Worm (Caenorhabditis elegans) whole organism, midembryonic: Measurements from ENCODE around the gene nhr-37.

Source experiments
- T22C8.4 ChIP-seq: fragments of 200-800 bp; sonication (Bioruptor generic); IDR thresholded peaks from 2 replicates; pipeline ENCODE4 v1.3.6; 2022; ENCODE audit warnings: missing genetic modification characterization, missing compliant biosample characterization
- cog-1 ChIP-seq: sonication (generic microtip); optimal IDR thresholded peaks from 2 replicates; lab custom pipeline; 2016; ENCODE audit warnings: missing genetic modification characterization, missing compliant biosample characterization
- flt-1 ChIP-seq: fragments of 200-800 bp; sonication (Bioruptor generic); IDR thresholded peaks from 2 replicates; pipeline ENCODE4 v1.3.6; 2022; ENCODE audit warnings: missing genetic modification characterization, missing compliant biosample characterization
- klf-2 ChIP-seq: fragments of 200-800 bp; sonication (Bioruptor generic); conservative IDR thresholded peaks from 2 replicates; pipeline ENCODE4 v1.3.6; 2022; ENCODE audit warnings: missing genetic modification reagents, missing genetic modification characterization, missing compliant biosample characterization
- med-1 ChIP-seq: sonication (generic microtip); optimal IDR thresholded peaks from 2 replicates; lab custom pipeline; 2017; ENCODE audit warnings: missing genetic modification characterization, mild to moderate bottlenecking, missing compliant biosample characterization, antibody characterized with exemption, missing genetic modification reagents; ENCODE audit not compliant: insufficient read depth
- ref-1 ChIP-seq: fragments of 200-800 bp; sonication (Bioruptor generic); conservative IDR thresholded peaks from 2 replicates; pipeline ENCODE4 v1.3.6; 2022; ENCODE audit warnings: missing genetic modification reagents, missing genetic modification characterization, missing compliant biosample characterization
- tab-1 ChIP-seq: fragments of 200-800 bp; sonication (Bioruptor generic); IDR thresholded peaks from 2 replicates; pipeline ENCODE4 v1.3.6; 2022; ENCODE audit warnings: missing genetic modification characterization, missing compliant biosample characterization
- ztf-23 ChIP-seq: fragments of 200-800 bp; sonication (Bioruptor generic); IDR thresholded peaks from 2 replicates; pipeline ENCODE4 v1.3.6; 2022; ENCODE audit warnings: missing genetic modification reagents, missing genetic modification characterization, missing compliant biosample characterization
- ztf-29 ChIP-seq: fragments of 200-800 bp; sonication (Bioruptor generic); IDR thresholded peaks from 2 replicates; pipeline ENCODE4 v1.3.6; 2022; ENCODE audit warnings: missing genetic modification reagents, missing genetic modification characterization, missing compliant biosample characterization

Gene nhr-37

ce11 chrV:6606197-6606596 lies 15.8 kb upstream of the nhr-37 start:
- TF ChIP-seq cog-1 (tag; lab: Kevin White, UChicago) = no peak
- no peak for TF ChIP-seq T22C8.4
- no peak for TF ChIP-seq flt-1 (GFP tag; lab: Robert Waterston, UW)
- no peak for TF ChIP-seq med-1
- TF ChIP-seq klf-2 (GFP tag; lab: Robert Waterston, UW) = no peak
- no peak for TF ChIP-seq tab-1 (GFP tag; lab: Robert Waterston, UW)
- no peak for TF ChIP-seq ztf-29 (GFP tag; lab: Robert Waterston, UW)
- no peak for TF ChIP-seq ztf-23
- no peak for TF ChIP-seq ref-1

- TF ChIP-seq cog-1 (tag; lab: Kevin White, UChicago) (no peak), flt-1 (GFP tag; lab: Robert Waterston, UW) (no peak), ztf-29 (GFP tag; lab: Robert Waterston, UW) (no peak), tab-1 (GFP tag; lab: Robert Waterston, UW) (no peak), klf-2 (GFP tag; lab: Robert Waterston, UW) (no peak)
Observed at ce11 chrV:6611058-6611457, 10.9 kb upstream of the nhr-37 start, which contains the start of gene gon-14. Gene gon-14 (minus strand): TSS chrV:6611158.

DNA sequence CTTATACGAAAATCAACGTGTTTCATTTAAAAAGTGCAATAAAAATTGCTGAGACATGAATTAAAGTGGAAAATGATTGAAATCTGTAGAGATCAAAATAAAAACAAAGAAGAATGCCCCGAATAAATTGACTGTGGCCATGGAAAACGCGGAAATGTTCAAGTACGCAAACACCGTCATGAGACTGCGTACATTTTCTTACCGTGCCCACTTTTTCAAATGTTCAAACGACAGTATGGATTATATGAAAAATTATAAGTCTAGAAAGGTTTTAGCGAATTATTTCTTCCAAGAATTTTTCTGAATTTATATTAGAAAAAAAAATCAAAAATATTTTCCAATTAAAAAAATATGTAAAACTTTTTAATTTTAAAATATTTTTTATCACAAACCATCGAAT lies 10.5 kb upstream of the nhr-37 start:
- no peak for TF ChIP-seq flt-1 (GFP tag; lab: Robert Waterston, UW)
- no peak for TF ChIP-seq tab-1 (GFP tag; lab: Robert Waterston, UW)
- no peak for TF ChIP-seq ztf-29 (GFP tag; lab: Robert Waterston, UW)
- no peak for TF ChIP-seq klf-2 (GFP tag; lab: Robert Waterston, UW)
- no peak for TF ChIP-seq ztf-23
- no peak for TF ChIP-seq T22C8.4
- TF ChIP-seq ref-1 = no peak
- TF ChIP-seq cog-1 (tag; lab: Kevin White, UChicago) = no peak
- no peak for TF ChIP-seq med-1

DNA sequence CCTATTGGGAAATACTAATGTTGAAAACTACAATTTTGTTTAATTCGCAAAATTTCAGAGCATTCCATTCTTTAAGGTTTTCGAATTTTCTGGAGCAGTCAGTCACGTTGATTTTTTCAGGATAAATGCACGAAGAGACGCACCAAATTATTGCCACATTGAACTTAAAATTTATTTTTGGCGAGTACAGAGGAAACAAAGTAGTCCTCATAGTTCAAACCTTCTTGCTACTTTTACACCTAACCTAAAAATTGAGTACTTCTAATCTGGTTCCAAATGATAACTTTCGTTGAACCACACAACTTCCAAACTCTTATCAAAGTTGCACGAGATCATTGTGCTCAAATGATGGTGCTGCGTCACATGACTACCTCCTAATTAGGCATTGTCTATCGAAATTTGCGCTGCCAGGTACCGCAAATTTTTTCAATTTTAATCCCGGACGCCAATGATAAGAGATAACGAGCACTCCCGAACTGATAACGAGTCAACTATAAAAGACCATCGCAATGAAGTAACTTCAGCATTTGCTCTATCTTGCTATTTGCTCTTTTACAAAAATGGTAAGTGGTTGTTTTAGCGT lies 7.8 kb upstream of the nhr-37 start, which contains the start of gene cpr-4:
TSS of gene cpr-4 (plus strand) at position 523 of the 583 bp plus-strand sequence.
- no peak for TF ChIP-seq flt-1 (GFP tag; lab: Robert Waterston, UW)
- TF ChIP-seq cog-1 (tag; lab: Kevin White, UChicago) = no peak
- TF ChIP-seq ref-1 = no peak
- no peak for TF ChIP-seq med-1
- no peak for TF ChIP-seq T22C8.4
- TF ChIP-seq ztf-23 = no peak
- no peak for TF ChIP-seq ztf-29 (GFP tag; lab: Robert Waterston, UW)
- no peak for TF ChIP-seq tab-1 (GFP tag; lab: Robert Waterston, UW)
- no peak for TF ChIP-seq klf-2 (GFP tag; lab: Robert Waterston, UW)

ce11 chrV:6614968-6615367 lies 7.0 kb upstream of the nhr-37 start:
- TF ChIP-seq flt-1 (GFP tag; lab: Robert Waterston, UW) (no peak), med-1 (no peak), ztf-29 (GFP tag; lab: Robert Waterston, UW) (no peak), cog-1 (tag; lab: Kevin White, UChicago) (no peak), T22C8.4 (no peak), ref-1 (no peak), klf-2 (GFP tag; lab: Robert Waterston, UW) (no peak), ztf-23 (no peak), tab-1 (GFP tag; lab: Robert Waterston, UW) (no peak)

DNA sequence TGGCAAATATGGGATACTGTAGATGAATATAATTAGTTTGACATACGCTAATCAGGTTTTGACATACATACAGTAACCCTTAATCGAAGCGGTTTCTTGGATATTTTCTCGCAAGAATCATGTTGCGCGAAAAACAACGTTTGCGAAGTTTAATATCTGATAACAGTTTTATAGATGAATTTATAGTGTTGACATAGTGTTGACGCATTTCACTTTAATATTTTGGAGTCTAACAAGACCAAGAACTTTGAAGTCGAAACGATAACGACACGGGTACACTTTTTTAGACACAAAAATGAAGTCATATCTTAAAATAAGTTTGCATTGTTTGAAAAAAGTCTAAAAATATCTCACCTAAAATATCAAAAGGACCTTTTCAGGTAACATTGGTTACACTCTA lies 5.7 kb upstream of the nhr-37 start:
- TF ChIP-seq tab-1 (GFP tag; lab: Robert Waterston, UW) (no peak), klf-2 (GFP tag; lab: Robert Waterston, UW) (no peak), ztf-29 (GFP tag; lab: Robert Waterston, UW) (no peak), ref-1 (no peak), med-1 (no peak), cog-1 (tag; lab: Kevin White, UChicago) (no peak), T22C8.4 (no peak), flt-1 (GFP tag; lab: Robert Waterston, UW) (no peak), ztf-23 (no peak)

DNA sequence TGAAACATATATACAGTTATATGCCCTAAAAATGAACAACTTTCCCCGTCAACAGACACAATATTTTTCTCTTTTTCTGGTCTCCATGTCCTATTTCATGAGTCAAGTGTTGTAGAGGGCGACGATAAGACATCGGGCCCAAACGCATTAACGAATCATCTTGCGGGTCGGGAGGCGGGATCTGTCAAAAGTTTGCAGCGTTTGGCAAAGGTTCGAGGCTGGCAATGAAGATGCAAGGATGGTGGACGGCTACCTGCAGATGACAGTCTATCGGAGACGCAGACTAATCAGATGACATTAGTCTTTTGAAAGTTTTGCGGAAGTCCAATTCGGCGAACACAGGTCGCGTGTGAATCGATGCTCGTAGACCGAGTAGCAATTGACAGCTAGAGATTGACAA lies 1.2 kb upstream of the nhr-37 start:
- TF ChIP-seq med-1 = no peak
- no peak for TF ChIP-seq T22C8.4
- no peak for TF ChIP-seq cog-1 (tag; lab: Kevin White, UChicago)
- TF ChIP-seq ztf-29 (GFP tag; lab: Robert Waterston, UW) = no peak
- TF ChIP-seq tab-1 (GFP tag; lab: Robert Waterston, UW) = no peak
- TF ChIP-seq ref-1 = no peak
- no peak for TF ChIP-seq ztf-23
- TF ChIP-seq flt-1 (GFP tag; lab: Robert Waterston, UW) = no peak
- TF ChIP-seq klf-2 (GFP tag; lab: Robert Waterston, UW) = no peak

- no peak for TF ChIP-seq ref-1
- TF ChIP-seq T22C8.4 = no peak
- TF ChIP-seq cog-1 (tag; lab: Kevin White, UChicago) = no peak
- no peak for TF ChIP-seq tab-1 (GFP tag; lab: Robert Waterston, UW)
- TF ChIP-seq klf-2 (GFP tag; lab: Robert Waterston, UW) = no peak
- no peak for TF ChIP-seq med-1
- no peak for TF ChIP-seq ztf-23
- TF ChIP-seq ztf-29 (GFP tag; lab: Robert Waterston, UW) = no peak
- no peak for TF ChIP-seq flt-1 (GFP tag; lab: Robert Waterston, UW)
Observed at ce11 chrV:6626244-6626643, 4.2 kb downstream of the nhr-37 start, which contains the start of gene ppt-1. Gene ppt-1 (minus strand): TSS chrV:6626344.

- TF ChIP-seq tab-1 (GFP tag; lab: Robert Waterston, UW) = no peak
- TF ChIP-seq klf-2 (GFP tag; lab: Robert Waterston, UW) = no peak
- no peak for TF ChIP-seq cog-1 (tag; lab: Kevin White, UChicago)
- TF ChIP-seq ztf-23 = no peak
- no peak for TF ChIP-seq flt-1 (GFP tag; lab: Robert Waterston, UW)
- TF ChIP-seq ztf-29 (GFP tag; lab: Robert Waterston, UW) = no peak
- TF ChIP-seq med-1 = no peak
- no peak for TF ChIP-seq ref-1
- TF ChIP-seq T22C8.4 = no peak
Observed at ce11 chrV:6630769-6631168, 8.8 kb downstream of the nhr-37 start.

DNA sequence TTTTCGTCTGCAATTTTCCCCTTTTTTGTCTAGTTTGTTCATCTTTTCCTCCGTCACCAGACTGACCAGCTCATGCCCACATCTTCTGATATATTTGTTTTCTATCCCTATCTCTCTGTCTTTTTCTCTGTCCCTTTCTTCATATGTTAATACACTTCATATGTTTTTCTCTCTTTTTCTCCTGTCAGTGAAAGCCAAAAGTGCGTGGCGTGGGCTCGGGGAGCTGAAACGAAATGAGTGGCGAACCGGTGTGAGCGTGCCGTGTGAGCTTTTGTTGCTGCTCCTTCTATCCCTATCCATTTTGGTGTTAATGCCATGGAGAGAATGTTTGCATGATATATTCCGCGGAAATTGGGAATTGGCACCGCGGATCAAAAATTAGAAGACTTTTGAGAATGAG lies 9.9 kb downstream of the nhr-37 start:
- TF ChIP-seq med-1 (no peak), ref-1 (no peak), flt-1 (GFP tag; lab: Robert Waterston, UW) (no peak), ztf-23 (no peak), tab-1 (GFP tag; lab: Robert Waterston, UW) (no peak)
